Worm (Caenorhabditis elegans) whole organism, midembryonic: ENCODE results near the gene mrpl-46.

Experiments
- T22C8.4 ChIP-seq: fragments of 200-800 bp; sonication (Bioruptor generic); IDR thresholded peaks from 2 replicates; pipeline ENCODE4 v1.3.6; 2022; ENCODE audit warnings: missing genetic modification characterization, missing compliant biosample characterization
- cog-1 ChIP-seq: sonication (generic microtip); optimal IDR thresholded peaks from 2 replicates; lab custom pipeline; 2016; ENCODE audit warnings: missing genetic modification characterization, missing compliant biosample characterization
- flt-1 ChIP-seq: fragments of 200-800 bp; sonication (Bioruptor generic); IDR thresholded peaks from 2 replicates; pipeline ENCODE4 v1.3.6; 2022; ENCODE audit warnings: missing genetic modification characterization, missing compliant biosample characterization
- klf-2 ChIP-seq: fragments of 200-800 bp; sonication (Bioruptor generic); conservative IDR thresholded peaks from 2 replicates; pipeline ENCODE4 v1.3.6; 2022; ENCODE audit warnings: missing genetic modification reagents, missing genetic modification characterization, missing compliant biosample characterization
- med-1 ChIP-seq: sonication (generic microtip); optimal IDR thresholded peaks from 2 replicates; lab custom pipeline; 2017; ENCODE audit warnings: missing genetic modification characterization, mild to moderate bottlenecking, missing compliant biosample characterization, antibody characterized with exemption, missing genetic modification reagents; ENCODE audit not compliant: insufficient read depth
- ref-1 ChIP-seq: fragments of 200-800 bp; sonication (Bioruptor generic); conservative IDR thresholded peaks from 2 replicates; pipeline ENCODE4 v1.3.6; 2022; ENCODE audit warnings: missing genetic modification reagents, missing genetic modification characterization, missing compliant biosample characterization
- tab-1 ChIP-seq: fragments of 200-800 bp; sonication (Bioruptor generic); IDR thresholded peaks from 2 replicates; pipeline ENCODE4 v1.3.6; 2022; ENCODE audit warnings: missing genetic modification characterization, missing compliant biosample characterization
- ztf-23 ChIP-seq: fragments of 200-800 bp; sonication (Bioruptor generic); IDR thresholded peaks from 2 replicates; pipeline ENCODE4 v1.3.6; 2022; ENCODE audit warnings: missing genetic modification reagents, missing genetic modification characterization, missing compliant biosample characterization
- ztf-29 ChIP-seq: fragments of 200-800 bp; sonication (Bioruptor generic); IDR thresholded peaks from 2 replicates; pipeline ENCODE4 v1.3.6; 2022; ENCODE audit warnings: missing genetic modification reagents, missing genetic modification characterization, missing compliant biosample characterization

ce11 chrIV:845198-845597, 44.6 kb downstream of the mrpl-46 start, which contains the start of gene lgc-33:
- TF ChIP-seq cog-1 (tag; lab: Kevin White, UChicago) (no peak), T22C8.4 (no peak), med-1 (GFP tag; lab: Kevin White, UChicago) (no peak), flt-1 (GFP tag; lab: Robert Waterston, UW) (no peak), ref-1 (GFP tag; lab: Robert Waterston, UW) (no peak), ztf-23 (no peak), tab-1 (GFP tag; lab: Robert Waterston, UW) (no peak), klf-2 (GFP tag; lab: Robert Waterston, UW) (no peak), ztf-29 (GFP tag; lab: Robert Waterston, UW) (no peak)
